Fruit fly (Drosophila melanogaster): ENCODE results near the gene CG3294.

- no peak for TF ChIP-seq CG6163 (GFP tag; IDR thresholded peaks at IDR 0.05)
- no peak for TF ChIP-seq vri (GFP tag; optimal IDR thresholded peaks at IDR 0.05)
- TF ChIP-seq cyc (GFP tag; optimal IDR thresholded peaks at IDR 0.05): no peak
- TF ChIP-seq fkh (GFP tag; optimal IDR thresholded peaks at IDR 0.05): no peak
- no peak for TF ChIP-seq Ets96B (tag; optimal IDR thresholded peaks at IDR 0.05)
- TF ChIP-seq CG32006 (GFP tag; optimal IDR thresholded peaks at IDR 0.05): no peak
- TF ChIP-seq OdsH (GFP tag; optimal IDR thresholded peaks at IDR 0.05): no peak
- TF ChIP-seq CG16779 (tag; optimal IDR thresholded peaks at IDR 0.05): no peak
- TF ChIP-seq esn (GFP tag; optimal IDR thresholded peaks at IDR 0.05): no peak
- TF ChIP-seq CG3919 (GFP tag; optimal IDR thresholded peaks at IDR 0.05): no peak
- no peak for TF ChIP-seq CG11902 (GFP tag; optimal IDR thresholded peaks at IDR 0.05)
- no peak for TF ChIP-seq CG6854 (GFP tag; optimal IDR thresholded peaks at IDR 0.05)
- no peak for TF ChIP-seq CG4318 (GFP tag; optimal IDR thresholded peaks at IDR 0.05)
- no peak for TF ChIP-seq CG10669 (GFP tag; optimal IDR thresholded peaks at IDR 0.05)
Measured at dm6 chr2L:4822258-4822657, 27.9 kb downstream of the CG3294 start.
